Worm (Caenorhabditis elegans): ENCODE measurements around the gene acr-10.
A peak's percentile ranks its signal among the peaks of the same experiment; 100 is the strongest.

Gene acr-10

ce11 chrX:4005014-4005413 is 17.1 kb upstream of the acr-10 start, which contains the start of gene R02E12.4:
Gene R02E12.4, plus strand, starts transcription at chrX:4005314.
- TF ChIP-seq nhr-27 (tag; optimal IDR thresholded peaks at IDR 0.05) (no peak), egl-18 (GFP tag; IDR thresholded peaks at IDR 0.05) (no peak), madf-3 (GFP tag; IDR thresholded peaks at IDR 0.05) (no peak), ztf-22 (GFP tag; optimal IDR thresholded peaks at IDR 0.05) (no peak), sdz-38 (tag; optimal IDR thresholded peaks at IDR 0.05) (no peak), ceh-100 (GFP tag; IDR thresholded peaks at IDR 0.05) (no peak), zfh-2 (GFP tag; conservative IDR thresholded peaks at IDR 0.05) (no peak), B0261.1 (tag; optimal IDR thresholded peaks at IDR 0.05) (no peak), egl-44 (GFP tag; IDR thresholded peaks at IDR 0.05) (no peak), aptf-2 (GFP tag; conservative IDR thresholded peaks at IDR 0.05) (no peak), ceh-58 (GFP tag; IDR thresholded peaks at IDR 0.05) (no peak), attf-6 (GFP tag; IDR thresholded peaks at IDR 0.05) (no peak), rec-8 (tag; optimal IDR thresholded peaks at IDR 0.05) (no peak)

- no peak for TF ChIP-seq Y79H2A.3 (GFP tag; conservative IDR thresholded peaks at IDR 0.05)
- no peak for TF ChIP-seq F23B12.7 (tag; optimal IDR thresholded peaks at IDR 0.05; ENCODE audit: insufficient read depth)
- TF ChIP-seq him-1 (tag; optimal IDR thresholded peaks at IDR 0.05): no peak
- TF ChIP-seq cebp-1 (GFP tag; IDR thresholded peaks at IDR 0.05): no peak
- TF ChIP-seq cebp-1 (tag; optimal IDR thresholded peaks at IDR 0.05): no peak
Measured at ce11 chrX:4006966-4007365, 15.1 kb upstream of the acr-10 start.

- TF ChIP-seq tlf-1 (GFP tag; optimal IDR thresholded peaks at IDR 0.05) (peak; percentile 32), hsf-1 (GFP tag; IDR thresholded peaks at IDR 0.05) (no peak), F49E8.2 (tag; optimal IDR thresholded peaks at IDR 0.05; ENCODE audit: insufficient read depth) (no peak), hmg-1.2 (GFP tag; IDR thresholded peaks at IDR 0.05) (no peak), hlh-26 (GFP tag; conservative IDR thresholded peaks at IDR 0.05) (no peak), attf-3 (GFP tag; conservative IDR thresholded peaks at IDR 0.05) (no peak), aptf-3 (GFP tag; IDR thresholded peaks at IDR 0.05) (no peak), B0336.3 (GFP tag; IDR thresholded peaks at IDR 0.05) (no peak), nfya-1 (tag; optimal IDR thresholded peaks at IDR 0.05; ENCODE audit: borderline replicate concordance, insufficient read depth) (no peak), egrh-3 (GFP tag; IDR thresholded peaks at IDR 0.05) (no peak), attf-6 (GFP tag; IDR thresholded peaks at IDR 0.05) (no peak), Y56A3A.18 (GFP tag; IDR thresholded peaks at IDR 0.05) (0 out of 2 replicates have a peak, but pooled peaks have one; percentile 61), nfya-2 (GFP tag; IDR thresholded peaks at IDR 0.05) (no peak), cebp-2 (GFP tag; IDR thresholded peaks at IDR 0.05) (0 out of 2 replicates have a peak, but pooled peaks have one; percentile 33), D2030.7 (GFP tag; IDR thresholded peaks at IDR 0.05) (no peak), unc-62 (GFP tag; optimal IDR thresholded peaks at IDR 0.05) (no peak), ztf-6 (GFP tag; IDR thresholded peaks at IDR 0.05) (no peak), unc-130 (GFP tag; optimal IDR thresholded peaks at IDR 0.05) (no peak), F57A8.1 (GFP tag; optimal IDR thresholded peaks at IDR 0.05) (no peak), rcor-1 (GFP tag; IDR thresholded peaks at IDR 0.05) (no peak), K12H6.12 (tag; optimal IDR thresholded peaks at IDR 0.05) (no peak), lin-54 (GFP tag; optimal IDR thresholded peaks at IDR 0.05) (no peak), let-526 (GFP tag; IDR thresholded peaks at IDR 0.05) (no peak), tbx-9 (tag; optimal IDR thresholded peaks at IDR 0.05; ENCODE audit: borderline replicate concordance) (no peak), him-1 (tag; optimal IDR thresholded peaks at IDR 0.05) (no peak), madf-8 (GFP tag; conservative IDR thresholded peaks at IDR 0.05) (no peak), sdz-38 (tag; optimal IDR thresholded peaks at IDR 0.05) (no peak), rec-8 (tag; optimal IDR thresholded peaks at IDR 0.05) (no peak), egl-44 (GFP tag; IDR thresholded peaks at IDR 0.05) (no peak), sea-2 (GFP tag; IDR thresholded peaks at IDR 0.05) (no peak), lin-35 (GFP tag; optimal IDR thresholded peaks at IDR 0.05) (no peak), hmg-20 (GFP tag; IDR thresholded peaks at IDR 0.05) (no peak), B0035.1 (tag; optimal IDR thresholded peaks at IDR 0.05) (no peak)
Measured at ce11 chrX:4007724-4008123, 14.3 kb upstream of the acr-10 start.
